Fruit fly (Drosophila melanogaster) whole organism, pupa: ENCODE results near the gene CG14354.

Source experiments
- CG10348 ChIP-seq: fragments of 200-800 bp; sonication (Bioruptor generic); IDR thresholded peaks from 2 replicates; pipeline ENCODE4 v1.3.6; 2022; ENCODE audit warnings: missing biosample characterization, missing genetic modification characterization
- CG12605 ChIP-seq: fragments of 200-800 bp; sonication (Bioruptor generic); IDR thresholded peaks from 2 replicates; pipeline ENCODE4 v1.3.6; 2022; ENCODE audit warnings: missing biosample characterization, missing genetic modification characterization
- CG13204 ChIP-seq: fragments of 200-800 bp; sonication (Bioruptor generic); optimal IDR thresholded peaks from 2 replicates; lab custom pipeline; 2018; ENCODE audit warnings: missing biosample characterization, mild to moderate bottlenecking, missing genetic modification characterization, moderate library complexity
- CG14655 ChIP-seq: fragments of 200-800 bp; sonication (Bioruptor generic); optimal IDR thresholded peaks from 3 replicates; lab custom pipeline; 2017; ENCODE audit warnings: mild to moderate bottlenecking, missing biosample characterization, missing genetic modification reagents, missing genetic modification characterization
- CG15710 ChIP-seq: fragments of 200-800 bp; sonication (Bioruptor generic); optimal IDR thresholded peaks from 2 replicates; lab custom pipeline; 2018; ENCODE audit warnings: missing biosample characterization, mild to moderate bottlenecking, missing genetic modification characterization, moderate library complexity
- CG17806 ChIP-seq: fragments of 200-800 bp; sonication (Bioruptor generic); optimal IDR thresholded peaks from 2 replicates; lab custom pipeline; 2018; ENCODE audit warnings: missing biosample characterization, mild to moderate bottlenecking, missing genetic modification characterization, moderate library complexity
- CG32121 ChIP-seq: fragments of 200-800 bp; sonication (Bioruptor generic); IDR thresholded peaks from 2 replicates; pipeline ENCODE4 v1.3.6; 2022; ENCODE audit warnings: missing biosample characterization, missing genetic modification characterization
- CG34367 ChIP-seq: fragments of 200-800 bp; sonication (Bioruptor generic); optimal IDR thresholded peaks from 2 replicates; lab custom pipeline; 2018; ENCODE audit warnings: missing biosample characterization, mild to moderate bottlenecking, missing genetic modification characterization
- CG4496 ChIP-seq: fragments of 200-800 bp; sonication (Bioruptor generic); IDR thresholded peaks from 3 replicates; pipeline ENCODE4 v1.3.6; 2022; ENCODE audit warnings: missing biosample characterization, missing genetic modification characterization
- CG8159 ChIP-seq: fragments of 200-800 bp; sonication (Bioruptor generic); optimal IDR thresholded peaks from 3 replicates; lab custom pipeline; 2018; ENCODE audit warnings: missing biosample characterization, mild to moderate bottlenecking, missing genetic modification characterization, moderate library complexity
- CG8301 ChIP-seq: fragments of 200-800 bp; sonication (Bioruptor generic); optimal IDR thresholded peaks from 2 replicates; lab custom pipeline; 2018; ENCODE audit warnings: missing biosample characterization, mild to moderate bottlenecking, missing genetic modification characterization
- CG9948 ChIP-seq: fragments of 200-800 bp; sonication (Bioruptor generic); optimal IDR thresholded peaks from 2 replicates; lab custom pipeline; 2018; ENCODE audit warnings: missing biosample characterization, mild to moderate bottlenecking, missing genetic modification characterization, moderate library complexity
- D1 ChIP-seq: fragments of 200-800 bp; sonication (Bioruptor generic); optimal IDR thresholded peaks from 2 replicates; lab custom pipeline; 2018; ENCODE audit warnings: missing biosample characterization, mild to moderate bottlenecking, missing genetic modification characterization, moderate library complexity
- EcR ChIP-seq: fragments of 200-800 bp; sonication (Bioruptor generic); optimal IDR thresholded peaks from 3 replicates; lab custom pipeline; 2019; ENCODE audit warnings: missing biosample characterization, missing genetic modification characterization, mild to moderate bottlenecking, moderate library complexity, missing genetic modification reagents
- Ets98B ChIP-seq: fragments of 200-800 bp; sonication (Bioruptor generic); IDR thresholded peaks from 2 replicates; pipeline ENCODE4 v1.3.6; 2022; ENCODE audit warnings: missing biosample characterization, missing genetic modification characterization
- Pif1A ChIP-seq: fragments of 200-800 bp; sonication (Bioruptor generic); optimal IDR thresholded peaks from 3 replicates; lab custom pipeline; 2016; ENCODE audit warnings: missing biosample characterization, missing genetic modification characterization
- Pif1B ChIP-seq: fragments of 200-800 bp; sonication (Bioruptor generic); optimal IDR thresholded peaks from 3 replicates; lab custom pipeline; 2016; ENCODE audit warnings: missing biosample characterization, missing genetic modification characterization
- Snoo ChIP-seq: fragments of 200-800 bp; sonication (Bioruptor generic); optimal IDR thresholded peaks from 3 replicates; lab custom pipeline; 2017; ENCODE audit warnings: missing biosample characterization, mild to moderate bottlenecking, missing genetic modification characterization, inconsistent platforms
- fd96Ca ChIP-seq: fragments of 200-800 bp; sonication (Bioruptor generic); IDR thresholded peaks from 3 replicates; pipeline ENCODE4 v1.3.6; 2022; ENCODE audit warnings: missing biosample characterization, missing genetic modification characterization
- gl ChIP-seq: fragments of 200-800 bp; sonication (Bioruptor generic); optimal IDR thresholded peaks from 2 replicates; lab custom pipeline; 2018; ENCODE audit warnings: missing biosample characterization, mild to moderate bottlenecking, missing genetic modification characterization
- rn ChIP-seq: fragments of 200-800 bp; sonication (Bioruptor generic); IDR thresholded peaks from 2 replicates; pipeline ENCODE4 v1.3.6; 2022; ENCODE audit warnings: missing biosample characterization, missing genetic modification characterization

The CG14354 gene

dm6 chr3R:25787198-25787597 lies 28.1 kb upstream of the CG14354 start, which contains the start of gene CG4960:
Gene CG4960, minus strand, starts transcription at chr3R:25787298.
- TF ChIP-seq D1 (tag; lab: Kevin White, UChicago) = no peak
- TF ChIP-seq CG10348 = no peak
- no peak for TF ChIP-seq Ets98B (GFP tag; lab: Robert Waterston, UW)
- no peak for TF ChIP-seq CG8159 (tag; lab: Kevin White, UChicago)
- no peak for TF ChIP-seq CG12605
- no peak for TF ChIP-seq Pif1A (GFP tag; lab: Kevin White, UChicago)
- TF ChIP-seq CG9948 (tag; lab: Kevin White, UChicago) = no peak
- TF ChIP-seq CG14655 (GFP tag; lab: Kevin White, UChicago) = no peak
- no peak for TF ChIP-seq CG4496
- no peak for TF ChIP-seq Snoo (tag; lab: Kevin White, UChicago)
- TF ChIP-seq CG8301 (tag; lab: Kevin White, UChicago) = no peak
- TF ChIP-seq fd96Ca = no peak
- no peak for TF ChIP-seq Pif1B
- TF ChIP-seq CG32121 (GFP tag; lab: Robert Waterston, UW) = no peak
- no peak for TF ChIP-seq gl (tag; lab: Kevin White, UChicago)
- TF ChIP-seq CG34367 (tag; lab: Kevin White, UChicago) = no peak
- TF ChIP-seq EcR = no peak
- TF ChIP-seq CG15710 = no peak
- no peak for TF ChIP-seq CG17806 (tag; lab: Kevin White, UChicago)
- TF ChIP-seq CG13204 (GFP tag; lab: Kevin White, UChicago) = no peak

- TF ChIP-seq Snoo (tag; lab: Kevin White, UChicago) (no peak), EcR (no peak), CG32121 (GFP tag; lab: Robert Waterston, UW) (no peak), CG13204 (GFP tag; lab: Kevin White, UChicago) (no peak), fd96Ca (no peak), CG10348 (no peak)
Observed at dm6 chr3R:25789355-25789754, 25.9 kb upstream of the CG14354 start, which contains the start of gene CG31380. Gene CG31380, minus strand, starts transcription at chr3R:25789455.

DNA sequence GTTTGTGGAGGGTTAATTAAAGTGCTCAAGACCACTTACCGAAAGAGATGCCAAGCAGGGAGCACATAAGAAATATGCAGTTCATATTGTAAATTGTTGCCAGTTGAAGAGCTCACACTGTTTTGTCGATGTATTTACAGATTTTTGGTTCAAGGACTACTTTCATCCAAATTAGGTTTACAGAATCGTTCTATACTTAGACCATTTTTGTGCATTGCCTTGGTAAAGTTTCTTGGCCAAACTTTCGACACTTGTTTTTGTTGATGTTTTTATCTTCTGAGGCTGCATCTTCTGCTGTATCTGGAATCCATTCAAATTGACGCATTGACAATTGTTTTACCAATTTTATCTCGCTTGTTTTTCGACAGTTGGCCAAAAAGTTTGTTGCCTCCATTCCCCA lies 24.9 kb upstream of the CG14354 start, which contains the start of gene CG31093:
CG31093 (minus strand) TSS at position 101 of the 400 bp plus-strand sequence.
- TF ChIP-seq CG34367 (tag; lab: Kevin White, UChicago) = no peak
- TF ChIP-seq Ets98B (GFP tag; lab: Robert Waterston, UW) = no peak
- no peak for TF ChIP-seq fd96Ca

- no peak for TF ChIP-seq Snoo (tag; lab: Kevin White, UChicago)
- TF ChIP-seq CG14655 (GFP tag; lab: Kevin White, UChicago) = no peak
- no peak for TF ChIP-seq Pif1B
- TF ChIP-seq gl (tag; lab: Kevin White, UChicago) = no peak
- TF ChIP-seq EcR = no peak
- no peak for TF ChIP-seq Ets98B (GFP tag; lab: Robert Waterston, UW)
- TF ChIP-seq D1 (tag; lab: Kevin White, UChicago) = no peak
- no peak for TF ChIP-seq CG8159 (tag; lab: Kevin White, UChicago)
- TF ChIP-seq CG8301 (tag; lab: Kevin White, UChicago) = no peak
- TF ChIP-seq CG13204 (GFP tag; lab: Kevin White, UChicago) = no peak
- TF ChIP-seq CG15710 = no peak
- no peak for TF ChIP-seq CG10348
Observed at dm6 chr3R:25791807-25792206, 23.5 kb upstream of the CG14354 start.

DNA sequence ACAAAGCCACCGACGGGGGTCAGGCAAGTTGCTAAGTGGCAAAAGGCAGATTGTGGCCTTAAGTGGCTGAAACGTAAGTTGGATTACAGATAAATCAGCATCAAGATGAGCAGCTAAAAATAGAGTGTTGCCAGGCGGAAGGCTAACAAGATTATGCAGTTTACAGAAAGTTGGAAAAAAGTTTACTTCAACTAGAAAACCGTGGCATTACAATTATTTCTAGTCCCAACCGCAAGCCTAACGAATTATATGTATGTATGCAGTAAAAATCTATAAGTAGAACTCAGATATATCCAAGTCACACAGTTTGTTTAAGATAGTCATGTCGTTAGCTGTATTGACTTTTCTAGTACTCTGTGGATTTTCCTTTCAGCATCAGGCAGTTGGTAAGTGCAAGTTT lies 9.1 kb upstream of the CG14354 start, which contains the start of gene BG642167:
BG642167 (plus strand) TSS at position 301 of the 400 bp plus-strand sequence.
- no peak for TF ChIP-seq CG4496
- TF ChIP-seq CG8159 (tag; lab: Kevin White, UChicago) = no peak
- no peak for TF ChIP-seq Pif1A (GFP tag; lab: Kevin White, UChicago)
- TF ChIP-seq fd96Ca = no peak
- TF ChIP-seq CG17806 (tag; lab: Kevin White, UChicago) = no peak
- no peak for TF ChIP-seq D1 (tag; lab: Kevin White, UChicago)
- TF ChIP-seq Pif1B = no peak
- TF ChIP-seq gl (tag; lab: Kevin White, UChicago) = no peak
- no peak for TF ChIP-seq rn (GFP tag; lab: Robert Waterston, UW)
- TF ChIP-seq EcR = no peak
- no peak for TF ChIP-seq CG9948 (tag; lab: Kevin White, UChicago)
- no peak for TF ChIP-seq CG8301 (tag; lab: Kevin White, UChicago)
- TF ChIP-seq CG13204 (GFP tag; lab: Kevin White, UChicago) = no peak
- TF ChIP-seq CG15710 = no peak
- TF ChIP-seq CG10348 = no peak

- TF ChIP-seq gl (tag; lab: Kevin White, UChicago) (no peak), CG34367 (tag; lab: Kevin White, UChicago) (no peak), CG15710 (no peak), Ets98B (GFP tag; lab: Robert Waterston, UW) (no peak), CG17806 (tag; lab: Kevin White, UChicago) (no peak), CG9948 (tag; lab: Kevin White, UChicago) (no peak), CG10348 (no peak), CG12605 (no peak), CG8159 (tag; lab: Kevin White, UChicago) (no peak), CG13204 (GFP tag; lab: Kevin White, UChicago) (no peak), Pif1A (GFP tag; lab: Kevin White, UChicago) (no peak), Snoo (tag; lab: Kevin White, UChicago) (no peak)
Observed at dm6 chr3R:25810796-25811195, 4.5 kb upstream of the CG14354 start, which contains the start of gene CG5024. Gene CG5024, plus strand, starts transcription at chr3R:25811096.

dm6 chr3R:25811611-25812010 lies 3.7 kb upstream of the CG14354 start, which contains the start of the genes Acam and CG17770:
Gene Acam, plus strand, starts transcription at chr3R:25811911.
Gene CG17770, plus strand, starts transcription at chr3R:25811911.
- no peak for TF ChIP-seq CG8301 (tag; lab: Kevin White, UChicago)
- no peak for TF ChIP-seq CG15710
- no peak for TF ChIP-seq CG32121 (GFP tag; lab: Robert Waterston, UW)
- no peak for TF ChIP-seq Pif1A (GFP tag; lab: Kevin White, UChicago)
- TF ChIP-seq Pif1B = no peak
- TF ChIP-seq CG13204 (GFP tag; lab: Kevin White, UChicago) = no peak
- no peak for TF ChIP-seq CG10348
- TF ChIP-seq CG9948 (tag; lab: Kevin White, UChicago) = no peak
- no peak for TF ChIP-seq fd96Ca
- no peak for TF ChIP-seq Ets98B (GFP tag; lab: Robert Waterston, UW)
- TF ChIP-seq CG14655 (GFP tag; lab: Kevin White, UChicago) = no peak
- no peak for TF ChIP-seq EcR
- TF ChIP-seq CG8159 (tag; lab: Kevin White, UChicago) = no peak
- no peak for TF ChIP-seq rn (GFP tag; lab: Robert Waterston, UW)
- no peak for TF ChIP-seq CG4496
- TF ChIP-seq, all 21 proteins: peak for 0
